Worm (Caenorhabditis elegans): ENCODE data around the gene R160.6.

The R160.6 gene

ce11 chrX:4353318-4353717 lies 19.7 kb downstream of the R160.6 start, which contains the start of gene col-165:
col-165 (plus strand) TSS chrX:4353618.
- no peak for TF ChIP-seq nhr-76 (tag; optimal IDR thresholded peaks at IDR 0.05)
- TF ChIP-seq zfp-3 (GFP tag; conservative IDR thresholded peaks at IDR 0.05): no peak
- no peak for TF ChIP-seq saeg-2 (GFP tag; IDR thresholded peaks at IDR 0.05)
- TF ChIP-seq dmd-8 (GFP tag; IDR thresholded peaks at IDR 0.05): no peak
- TF ChIP-seq F49E8.2 (tag; optimal IDR thresholded peaks at IDR 0.05; ENCODE audit: borderline replicate concordance): no peak
- TF ChIP-seq snpc-1.2 (GFP tag; IDR thresholded peaks at IDR 0.05): no peak
- no peak for TF ChIP-seq unc-130 (GFP tag; optimal IDR thresholded peaks at IDR 0.05)
- TF ChIP-seq nhr-48 (tag; optimal IDR thresholded peaks at IDR 0.05): no peak
- TF ChIP-seq lin-13 (GFP tag; optimal IDR thresholded peaks at IDR 0.05): no peak
- no peak for TF ChIP-seq tra-1 (GFP tag; IDR thresholded peaks at IDR 0.05)
- no peak for TF ChIP-seq mep-1 (tag; optimal IDR thresholded peaks at IDR 0.05)
- no peak for TF ChIP-seq cey-2 (tag; optimal IDR thresholded peaks at IDR 0.05; ENCODE audit: borderline replicate concordance, insufficient read depth)
- no peak for TF ChIP-seq dmd-6 (GFP tag; IDR thresholded peaks at IDR 0.05)
- TF ChIP-seq rbr-2 (tag; optimal IDR thresholded peaks at IDR 0.05): no peak
- TF ChIP-seq sdz-12 (GFP tag; optimal IDR thresholded peaks at IDR 0.05): no peak
- no peak for TF ChIP-seq aly-2 (tag; optimal IDR thresholded peaks at IDR 0.05)
- TF ChIP-seq ces-1 (GFP tag; optimal IDR thresholded peaks at IDR 0.05): no peak
- no peak for TF ChIP-seq ceh-62 (tag; optimal IDR thresholded peaks at IDR 0.05)
- no peak for TF ChIP-seq arid-1 (GFP tag; conservative IDR thresholded peaks at IDR 0.05)

- TF ChIP-seq tag-97 (GFP tag; IDR thresholded peaks at IDR 0.05) (no peak), ctbp-1 (GFP tag; IDR thresholded peaks at IDR 0.05) (no peak), lin-15B (tag; optimal IDR thresholded peaks at IDR 0.05) (no peak), gei-8 (GFP tag; optimal IDR thresholded peaks at IDR 0.05) (no peak), Y48G9A.11 (GFP tag; IDR thresholded peaks at IDR 0.05) (no peak), lir-3 (tag; optimal IDR thresholded peaks at IDR 0.05) (no peak), unc-130 (GFP tag; optimal IDR thresholded peaks at IDR 0.05) (no peak), jun-1 (tag; optimal IDR thresholded peaks at IDR 0.05) (no peak), zip-11 (GFP tag; IDR thresholded peaks at IDR 0.05) (no peak), nhr-77 (tag; optimal IDR thresholded peaks at IDR 0.05) (no peak), lin-1 (GFP tag; IDR thresholded peaks at IDR 0.05) (no peak), nhr-48 (tag; optimal IDR thresholded peaks at IDR 0.05) (no peak), hmg-1.1 (GFP tag; IDR thresholded peaks at IDR 0.05) (no peak), mdt-29 (GFP tag; IDR thresholded peaks at IDR 0.05) (no peak), Y5F2A.4 (GFP tag; optimal IDR thresholded peaks at IDR 0.05) (no peak)
Observed at ce11 chrX:4350198-4350597, 22.8 kb downstream of the R160.6 start, which contains the start of gene F14H12.2. F14H12.2 (plus strand) TSS chrX:4350498.

ce11 chrX:4343915-4344314 lies 29.1 kb downstream of the R160.6 start, which contains the start of gene F14H12.3:
F14H12.3 (plus strand) TSS chrX:4344215.
- TF ChIP-seq ztf-11 (tag; optimal IDR thresholded peaks at IDR 0.05): no peak
- TF ChIP-seq Y48G9A.11 (GFP tag; IDR thresholded peaks at IDR 0.05): no peak
- TF ChIP-seq Y5F2A.4 (GFP tag; optimal IDR thresholded peaks at IDR 0.05): no peak
- no peak for TF ChIP-seq ztf-7 (tag; optimal IDR thresholded peaks at IDR 0.05)
- TF ChIP-seq lin-39 (tag; optimal IDR thresholded peaks at IDR 0.05): no peak
- no peak for TF ChIP-seq fos-1 (tag; optimal IDR thresholded peaks at IDR 0.05)
- no peak for TF ChIP-seq zip-2 (tag; optimal IDR thresholded peaks at IDR 0.05)
- TF ChIP-seq lin-29 (GFP tag; IDR thresholded peaks at IDR 0.05): no peak
- TF ChIP-seq nhr-237 (tag; optimal IDR thresholded peaks at IDR 0.05): no peak
- no peak for TF ChIP-seq nhr-28 (tag; optimal IDR thresholded peaks at IDR 0.05)
- TF ChIP-seq ceh-82 (tag; optimal IDR thresholded peaks at IDR 0.05): no peak
- no peak for TF ChIP-seq T26A8.4 (GFP tag; IDR thresholded peaks at IDR 0.05)

Measured in whole organism, L4 larva.